Worm (Caenorhabditis elegans) whole organism, L4/young adult: ENCODE results near the gene srx-43.

Source experiments
- W03F9.2 ChIP-seq: fragments of 150-350 bp; optimal IDR thresholded peaks from 2 replicates; lab custom pipeline; 2014; ENCODE audit warnings: missing biosample characterization, missing genetic modification characterization
- dao-5 ChIP-seq: sonication (generic microtip); optimal IDR thresholded peaks from 2 replicates; lab custom pipeline; 2016; ENCODE audit warnings: missing genotype, missing genetic modification characterization, moderate library complexity, missing compliant biosample characterization
- him-1 ChIP-seq: sonication (generic microtip); optimal IDR thresholded peaks from 2 replicates; lab custom pipeline; 2016; ENCODE audit warnings: missing genotype, missing genetic modification reagents, missing genetic modification characterization, missing compliant biosample characterization

DNA sequence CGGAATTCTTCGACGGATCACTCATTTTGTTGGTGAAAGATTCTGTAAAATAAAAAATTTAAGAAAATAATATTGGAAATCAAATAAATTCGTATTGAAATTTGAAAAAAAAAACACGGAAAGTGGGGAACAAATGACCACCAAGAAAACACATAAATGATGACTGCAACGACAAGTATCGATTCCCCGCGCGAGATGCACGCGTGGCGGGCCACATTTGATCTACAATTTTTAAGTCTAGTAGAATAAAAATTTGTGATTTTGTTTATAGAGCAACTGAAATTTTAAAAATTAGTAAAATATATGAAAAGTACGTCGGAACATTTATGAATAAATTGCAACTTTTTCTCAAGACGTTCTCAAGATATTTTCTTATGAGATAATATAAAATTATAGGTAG lies 37.3 kb downstream of the srx-43 start, which contains the start of gene F14H3.4:
- TF ChIP-seq him-1 (no peak), dao-5 (tag; lab: Kevin White, UChicago) (no peak), W03F9.2 (tag; lab: Kevin White, UChicago) (no peak)
